Fruit fly (Drosophila melanogaster) whole organism, adult: Measurements from ENCODE around the gene CalpC.

Source experiments
- CG11617 ChIP-seq: fragments of 200-800 bp; sonication (Bioruptor generic); optimal IDR thresholded peaks from 2 replicates; lab custom pipeline; 2017; ENCODE audit warnings: mild to moderate bottlenecking, missing biosample characterization, missing genetic modification reagents, missing genetic modification characterization
- CG12768 ChIP-seq: fragments of 200-800 bp; sonication (Bioruptor generic); optimal IDR thresholded peaks from 2 replicates; lab custom pipeline; 2017; ENCODE audit warnings: missing biosample characterization, missing genetic modification characterization, mild to moderate bottlenecking, moderate library complexity, missing genetic modification reagents
- CG14711 ChIP-seq: fragments of 200-800 bp; sonication (Bioruptor generic); optimal IDR thresholded peaks from 2 replicates; lab custom pipeline; 2018; ENCODE audit warnings: missing biosample characterization, mild to moderate bottlenecking, missing genetic modification characterization, moderate library complexity
- CG1620 ChIP-seq: fragments of 200-800 bp; sonication (Bioruptor generic); optimal IDR thresholded peaks from 2 replicates; lab custom pipeline; 2016; ENCODE audit warnings: missing biosample characterization, missing genetic modification characterization
- CG7101 ChIP-seq: fragments of 200-800 bp; sonication (Bioruptor generic); optimal IDR thresholded peaks from 2 replicates; lab custom pipeline; 2018; ENCODE audit warnings: missing biosample characterization, mild to moderate bottlenecking, missing genetic modification characterization, moderate library complexity
- Crg-1 ChIP-seq: fragments of 200-800 bp; sonication (Bioruptor generic); optimal IDR thresholded peaks from 2 replicates; lab custom pipeline; 2016; ENCODE audit warnings: missing biosample characterization, missing genetic modification characterization

dm6 chrX:16292646-16293045, 32.9 kb upstream of the CalpC start:
- TF ChIP-seq CG1620 (GFP tag; lab: Kevin White, UChicago) = no peak
- TF ChIP-seq Crg-1 = no peak
- no peak for TF ChIP-seq CG12768 (GFP tag; lab: Kevin White, UChicago)
- TF ChIP-seq CG14711 (tag; lab: Kevin White, UChicago) = no peak
- no peak for TF ChIP-seq CG11617
- TF ChIP-seq CG7101 (tag; lab: Kevin White, UChicago) = no peak
